Worm (Caenorhabditis elegans): ENCODE results near the gene nmy-3.
"Not testable (repeated sequence)": the region's sequence is repeated elsewhere in the genome, so short reads cannot be mapped to it uniquely, and the experiment has no call there.

nmy-3 gene

ce11 chrIV:9303994-9304393 is 29.7 kb downstream of the nmy-3 start, which contains the start of gene F49C12.4:
F49C12.4 (minus strand) TSS chrIV:9304094.
- TF ChIP-seq him-1 (tag; optimal IDR thresholded peaks at IDR 0.05) (no peak), dao-5 (tag; optimal IDR thresholded peaks at IDR 0.05) (no peak), W03F9.2 (tag; optimal IDR thresholded peaks at IDR 0.05) (no peak)

DNA sequence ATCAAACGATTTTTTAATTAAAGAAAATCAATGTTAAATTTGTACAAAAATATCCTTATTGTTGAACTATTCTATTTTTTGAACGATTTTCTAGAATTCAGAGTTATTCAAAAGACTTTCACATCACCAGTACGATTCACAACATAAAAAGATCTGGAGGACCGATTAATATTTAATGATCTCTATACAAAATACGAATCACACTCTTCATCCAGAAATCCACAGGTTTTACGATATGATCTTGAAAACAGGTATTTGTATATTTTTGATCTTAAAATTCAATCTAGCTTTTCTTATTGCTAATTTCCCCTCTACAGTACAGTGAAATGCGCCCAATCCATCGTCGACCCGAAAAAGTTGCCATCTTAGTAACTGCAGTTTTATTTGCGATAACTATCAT is 30.3 kb downstream of the nmy-3 start, which contains the start of gene F49C12.5:
TSS of gene F49C12.5 (plus strand) at position 301 of the 400 bp plus-strand sequence.
- no peak for TF ChIP-seq him-1 (tag; optimal IDR thresholded peaks at IDR 0.05)
- no peak for TF ChIP-seq dao-5 (tag; optimal IDR thresholded peaks at IDR 0.05)
- no peak for TF ChIP-seq W03F9.2 (tag; optimal IDR thresholded peaks at IDR 0.05)

DNA sequence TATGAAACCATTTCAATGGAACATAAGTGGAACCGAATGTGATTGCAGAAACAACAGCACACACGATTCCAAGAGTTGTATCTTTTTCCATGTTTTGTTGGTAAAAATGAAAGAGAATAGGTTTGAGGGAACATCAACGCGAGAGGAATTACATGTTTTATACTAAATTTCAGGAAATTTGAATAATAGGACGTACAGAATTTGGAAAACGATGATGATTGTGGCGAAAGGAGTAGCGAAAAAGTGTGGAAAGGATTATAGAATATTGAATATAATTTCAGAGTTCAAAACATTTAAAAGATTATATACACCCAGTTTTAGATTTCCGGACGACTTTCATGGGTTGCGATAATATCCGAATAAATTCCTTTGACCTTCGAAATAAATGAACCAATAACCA is 34.7 kb downstream of the nmy-3 start, which contains the start of gene F49C12.6:
TSS of gene F49C12.6 (minus strand) at position 101 of the 400 bp plus-strand sequence.
- TF ChIP-seq him-1 (tag; optimal IDR thresholded peaks at IDR 0.05) = no peak
- TF ChIP-seq W03F9.2 (tag; optimal IDR thresholded peaks at IDR 0.05) = no peak
- no peak for TF ChIP-seq dao-5 (tag; optimal IDR thresholded peaks at IDR 0.05)

- TF ChIP-seq W03F9.2 (tag; optimal IDR thresholded peaks at IDR 0.05) = no peak
- TF ChIP-seq dao-5 (tag; optimal IDR thresholded peaks at IDR 0.05) = no peak
- no peak for TF ChIP-seq him-1 (tag; optimal IDR thresholded peaks at IDR 0.05)
Observed at ce11 chrIV:9310935-9311566, 36.8 kb downstream of the nmy-3 start.

DNA sequence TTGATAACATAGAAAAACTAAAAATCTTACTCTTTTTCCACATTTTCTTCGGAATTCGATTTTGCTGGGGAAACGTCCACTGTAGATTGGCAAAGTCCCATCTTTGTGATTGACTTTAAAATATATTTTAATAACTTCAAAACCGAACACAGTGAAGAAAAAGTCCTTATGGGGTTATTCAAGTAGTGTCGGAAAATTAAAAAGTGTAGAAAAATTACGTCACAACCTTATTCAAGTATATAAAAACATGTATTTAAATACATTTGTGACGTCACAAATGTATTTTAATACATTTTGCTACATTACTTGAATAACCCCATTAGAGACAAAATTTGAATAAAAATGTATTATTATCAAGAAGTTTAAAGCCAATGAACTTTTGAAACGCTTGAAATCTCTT is 38.5 kb downstream of the nmy-3 start, which contains the start of gene F49C12.7:
TSS of gene F49C12.7 (minus strand) at position 101 of the 400 bp plus-strand sequence.
- not testable (repeated sequence) for TF ChIP-seq him-1, W03F9.2, dao-5 (tag; optimal IDR thresholded peaks at IDR 0.05)

DNA sequence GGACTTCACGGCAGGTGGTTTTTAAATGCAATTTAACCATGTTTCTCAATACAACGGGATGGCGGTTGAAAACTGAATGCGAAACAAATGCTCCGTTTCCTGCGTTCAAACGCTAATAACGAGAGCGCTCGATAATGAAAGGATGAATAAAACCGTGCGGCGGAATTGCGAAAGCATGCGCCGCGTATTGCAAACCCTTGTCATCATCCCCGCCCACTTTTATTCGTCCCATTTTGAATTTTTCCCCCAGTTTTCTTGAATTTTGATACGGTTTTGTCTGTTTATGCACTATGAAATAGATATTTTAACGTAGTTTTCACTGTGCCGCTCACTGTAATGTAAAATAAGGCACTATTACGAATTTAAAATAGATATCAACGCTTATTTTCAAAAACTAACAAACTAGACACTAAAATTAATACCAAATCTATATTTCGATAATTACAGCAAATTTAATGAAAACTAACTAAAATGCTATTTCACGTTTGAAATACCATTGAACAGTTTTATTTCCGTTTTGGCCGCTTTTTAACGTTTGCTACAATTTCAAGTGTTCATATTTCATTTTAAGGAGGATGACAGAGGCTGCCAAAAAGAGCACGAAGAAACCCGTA is 41.9 kb downstream of the nmy-3 start, which contains the start of the genes F49C12.9 and rpn-7:
TSS of gene F49C12.9 (minus strand) at position 148 of the 614 bp plus-strand sequence.
TSS of gene rpn-7 (plus strand) at position 564 of the 614 bp plus-strand sequence.
- TF ChIP-seq dao-5 (tag; optimal IDR thresholded peaks at IDR 0.05) (no peak), W03F9.2 (tag; optimal IDR thresholded peaks at IDR 0.05) (peak; percentile 55)

ce11 chrIV:9318147-9318546 is 43.9 kb downstream of the nmy-3 start:
- TF ChIP-seq W03F9.2 (tag; optimal IDR thresholded peaks at IDR 0.05) = no peak
- no peak for TF ChIP-seq him-1 (tag; optimal IDR thresholded peaks at IDR 0.05)
- TF ChIP-seq dao-5 (tag; optimal IDR thresholded peaks at IDR 0.05) = no peak

- no peak for TF ChIP-seq him-1 (tag; optimal IDR thresholded peaks at IDR 0.05)
- TF ChIP-seq W03F9.2 (tag; optimal IDR thresholded peaks at IDR 0.05) = no peak
- no peak for TF ChIP-seq dao-5 (tag; optimal IDR thresholded peaks at IDR 0.05)
Observed at ce11 chrIV:9319080-9319479, 44.8 kb downstream of the nmy-3 start, which contains the start of the genes F49C12.11 and nemt-1. F49C12.11 (plus strand) TSS chrIV:9319380. nemt-1 (minus strand) TSS chrIV:9319439.

- no peak for TF ChIP-seq W03F9.2 (tag; optimal IDR thresholded peaks at IDR 0.05)
- no peak for TF ChIP-seq him-1 (tag; optimal IDR thresholded peaks at IDR 0.05)
- no peak for TF ChIP-seq dao-5 (tag; optimal IDR thresholded peaks at IDR 0.05)
Observed at ce11 chrIV:9320023-9320422, 45.7 kb downstream of the nmy-3 start.

DNA sequence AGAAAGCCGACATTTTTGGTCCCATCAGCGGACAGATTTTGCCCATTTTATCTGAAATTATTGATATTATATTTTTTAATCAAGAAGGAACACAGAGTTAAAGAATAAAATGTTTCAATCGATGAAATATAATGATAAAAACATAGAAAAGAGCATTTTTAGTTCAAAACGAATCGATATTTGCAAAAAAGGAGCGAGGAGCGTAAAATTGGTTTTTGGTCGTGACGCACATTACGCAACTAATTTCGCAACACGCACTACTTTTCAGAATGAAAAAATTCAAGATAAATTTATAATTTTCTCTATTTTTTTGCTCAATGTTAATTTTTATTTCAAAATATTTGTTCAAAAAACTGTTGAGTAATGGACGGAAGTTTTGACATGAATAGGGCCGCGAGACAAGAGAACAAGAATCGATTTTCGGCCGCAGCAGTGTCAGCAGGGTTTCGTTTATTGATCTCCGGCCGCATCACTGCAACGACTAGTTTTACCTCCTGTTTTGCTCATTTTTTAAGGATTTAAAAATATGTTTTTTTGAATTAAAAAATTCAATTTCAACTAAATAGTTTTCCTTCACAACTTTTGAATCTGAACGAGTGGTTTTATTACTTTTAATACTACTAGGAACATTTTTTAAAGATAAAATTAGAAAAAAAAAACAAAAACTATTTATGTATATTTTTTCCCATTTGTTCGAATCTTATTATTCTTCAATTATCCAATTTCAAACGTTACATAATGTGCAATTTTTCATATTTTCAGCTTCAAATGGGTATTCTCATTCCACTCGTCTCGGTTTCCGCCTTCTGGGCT is 47.0 kb downstream of the nmy-3 start, which contains the start of the genes F49C12.12 and vha-17:
TSS of gene F49C12.12 (minus strand) at position 51 of the 813 bp plus-strand sequence.
TSS of gene vha-17 (plus strand) at position 763 of the 813 bp plus-strand sequence.
- TF ChIP-seq dao-5 (tag; optimal IDR thresholded peaks at IDR 0.05) (no peak), W03F9.2 (tag; optimal IDR thresholded peaks at IDR 0.05) (peak; percentile 28)

ce11 chrIV:9322489-9322888 is 48.2 kb downstream of the nmy-3 start:
- TF ChIP-seq W03F9.2 (tag; optimal IDR thresholded peaks at IDR 0.05) = no peak
- no peak for TF ChIP-seq dao-5 (tag; optimal IDR thresholded peaks at IDR 0.05)
- TF ChIP-seq him-1 (tag; optimal IDR thresholded peaks at IDR 0.05) = no peak

ce11 chrIV:9323989-9324506 is 49.8 kb downstream of the nmy-3 start, which contains the start of the genes nspg-11 and F49C12.15:
nspg-11 (minus strand) TSS chrIV:9324089.
F49C12.15 (plus strand) TSS chrIV:9324456.
- TF ChIP-seq W03F9.2 (tag; optimal IDR thresholded peaks at IDR 0.05) = no peak
- no peak for TF ChIP-seq him-1 (tag; optimal IDR thresholded peaks at IDR 0.05)
- TF ChIP-seq dao-5 (tag; optimal IDR thresholded peaks at IDR 0.05) = no peak

DNA sequence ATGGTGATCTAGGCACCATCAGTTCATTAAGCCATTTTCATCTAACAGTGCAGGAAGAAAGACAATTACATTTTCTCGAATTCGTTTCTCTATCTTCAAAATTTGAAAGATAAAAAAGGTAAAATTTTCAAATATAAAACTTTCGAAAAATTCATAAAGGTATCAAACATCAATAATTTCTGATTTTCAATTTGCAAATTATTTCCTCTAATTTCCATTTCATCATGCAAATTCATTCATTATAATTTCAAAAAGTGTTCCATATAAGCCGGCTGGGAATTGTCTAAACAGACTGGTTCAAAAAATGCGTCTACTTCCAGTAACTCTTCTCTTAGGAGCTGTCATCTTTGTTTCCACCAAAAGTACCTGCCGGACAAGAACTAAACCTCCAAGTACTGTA is 53.4 kb downstream of the nmy-3 start, which contains the start of gene clec-183:
TSS of gene clec-183 (plus strand) at position 301 of the 400 bp plus-strand sequence.
- no peak for TF ChIP-seq him-1 (tag; optimal IDR thresholded peaks at IDR 0.05)
- no peak for TF ChIP-seq dao-5 (tag; optimal IDR thresholded peaks at IDR 0.05)
- TF ChIP-seq W03F9.2 (tag; optimal IDR thresholded peaks at IDR 0.05) = no peak

Measured in whole organism, L4/young adult.